Fruit fly (Drosophila melanogaster) whole organism, adult: ENCODE data around the gene Vha55.

ENCODE experiments used
- Clk ChIP-seq: fragments of 200-800 bp; sonication (Bioruptor generic); optimal IDR thresholded peaks from 2 replicates; lab custom pipeline; 2017; ENCODE audit warnings: missing biosample characterization, missing genetic modification characterization
- tj ChIP-seq: fragments of 200-800 bp; sonication (Bioruptor generic); optimal IDR thresholded peaks from 3 replicates; lab custom pipeline; 2017; ENCODE audit warnings: missing biosample characterization, mild to moderate bottlenecking, missing genetic modification characterization, moderate library complexity

dm6 chr3R:12636240-12636639, 8.6 kb upstream of the Vha55 start, which contains the start of gene CG11600:
- no peak for TF ChIP-seq tj
- TF ChIP-seq Clk: no peak
